Worm (Caenorhabditis elegans): Measurements from ENCODE around the gene R05D3.8.
A peak's percentile ranks its signal among the peaks of the same experiment; 100 is the strongest.

R05D3.8 gene

DNA sequence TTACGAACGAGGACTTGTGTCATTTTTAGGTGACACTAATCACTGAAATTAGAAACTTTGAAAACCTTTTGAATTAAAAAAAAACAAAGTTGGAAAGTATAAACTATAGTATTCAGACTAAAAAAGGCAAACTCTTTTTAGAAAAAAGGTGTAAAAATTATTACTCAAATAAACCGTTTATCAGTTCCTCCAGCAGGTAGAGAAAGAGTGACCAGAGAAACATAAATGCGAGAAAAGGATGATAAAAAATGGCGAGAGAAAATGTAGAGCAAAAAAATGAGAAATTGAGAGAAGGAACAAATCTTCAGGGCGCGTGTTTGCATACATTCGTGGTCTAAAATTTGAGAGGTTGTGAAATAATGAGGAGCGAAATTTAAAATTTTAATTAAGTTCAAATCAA, 43.8 kb upstream of the R05D3.8 start, which contains the start of gene lap-1 (continued):
- TF ChIP-seq sdc-2 (tag; optimal IDR thresholded peaks at IDR 0.05) (no peak), ets-4 (tag; optimal IDR thresholded peaks at IDR 0.05) (no peak), fax-1 (tag; optimal IDR thresholded peaks at IDR 0.05) (no peak)

DNA sequence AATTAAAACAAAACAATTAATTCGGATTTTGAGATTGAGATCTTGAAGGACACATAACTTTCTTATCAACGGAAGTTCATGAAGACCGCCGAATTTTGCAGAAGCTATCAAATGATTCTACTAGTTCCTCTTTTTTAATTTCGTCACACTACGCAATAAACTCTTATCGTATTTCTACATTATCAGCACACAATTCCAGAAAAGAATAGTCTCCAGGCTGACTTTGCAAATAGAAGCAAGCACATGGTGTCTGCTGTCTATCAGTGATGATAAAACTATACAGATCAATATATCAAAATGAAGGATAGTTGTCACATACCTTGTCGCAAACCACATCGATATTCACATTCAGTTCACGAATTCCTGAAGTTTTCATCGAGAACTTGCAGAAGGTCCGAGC, 42.4 kb upstream of the R05D3.8 start:
- no peak for TF ChIP-seq F13H6.1 (tag; optimal IDR thresholded peaks at IDR 0.05)
- TF ChIP-seq elt-2 (tag; optimal IDR thresholded peaks at IDR 0.05): peak; percentile 66

DNA sequence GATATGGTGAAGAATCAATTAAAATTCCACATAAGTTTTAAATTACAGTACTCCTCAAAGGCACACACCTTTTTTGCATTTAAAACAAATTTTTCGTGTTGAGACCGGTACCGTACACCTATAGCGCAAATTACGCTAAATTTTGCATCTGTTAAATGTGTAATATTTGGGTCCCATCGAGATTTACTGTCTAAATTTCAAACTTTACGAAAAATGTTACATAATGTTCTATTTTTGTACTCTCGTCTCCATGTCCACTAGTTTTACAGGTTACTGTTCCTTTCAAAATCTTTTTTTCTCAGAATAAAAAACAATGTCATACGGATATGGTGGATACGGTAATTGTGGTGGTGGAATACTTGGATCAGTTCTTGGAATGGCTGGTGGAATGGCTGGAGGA, 40.3 kb upstream of the R05D3.8 start, which contains the start of gene ZK353.2:
Gene ZK353.2, plus strand, starts transcription at position 301 of the 400 bp plus-strand sequence.
- TF ChIP-seq ceh-30 (tag; optimal IDR thresholded peaks at IDR 0.05) (no peak), ceh-24 (tag; optimal IDR thresholded peaks at IDR 0.05) (no peak), unc-42 (tag; optimal IDR thresholded peaks at IDR 0.05) (no peak), unc-55 (GFP tag; optimal IDR thresholded peaks at IDR 0.05) (no peak), fax-1 (tag; optimal IDR thresholded peaks at IDR 0.05) (no peak), C38D4.7 (GFP tag; optimal IDR thresholded peaks at IDR 0.05) (no peak), pha-4 (tag; optimal IDR thresholded peaks at IDR 0.05) (no peak)

DNA sequence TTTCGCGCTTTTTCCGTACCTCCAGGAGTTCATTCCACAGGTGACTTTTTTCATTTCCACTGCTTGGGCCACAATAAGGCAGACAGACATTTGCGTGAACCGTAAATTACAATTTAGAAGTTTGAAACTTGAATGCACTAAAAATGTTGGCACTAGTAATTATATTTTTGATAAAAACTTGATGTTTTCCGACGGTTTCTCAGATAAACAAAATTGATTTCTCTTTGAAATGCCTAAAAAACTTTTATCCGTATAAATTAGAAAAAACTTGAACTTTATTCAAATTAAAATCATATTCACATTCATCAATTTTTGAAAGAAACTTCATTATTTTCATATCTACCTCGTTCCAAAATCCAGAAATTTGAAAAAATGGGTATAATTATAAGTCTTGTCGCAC, 37.6 kb upstream of the R05D3.8 start, which contains the start of gene ZK353.3:
Gene ZK353.3, plus strand, starts transcription at position 301 of the 400 bp plus-strand sequence.
- TF ChIP-seq unc-86 (tag; optimal IDR thresholded peaks at IDR 0.05): no peak
- TF ChIP-seq ceh-22 (tag; optimal IDR thresholded peaks at IDR 0.05): no peak
- no peak for TF ChIP-seq tbx-7 (tag; optimal IDR thresholded peaks at IDR 0.05)
- TF ChIP-seq pha-4 (tag; optimal IDR thresholded peaks at IDR 0.05): no peak
- no peak for TF ChIP-seq elt-2 (tag; optimal IDR thresholded peaks at IDR 0.05)
- TF ChIP-seq nhr-11 (tag; optimal IDR thresholded peaks at IDR 0.05): no peak
- TF ChIP-seq pag-3 (tag; optimal IDR thresholded peaks at IDR 0.05; ENCODE audit: borderline replicate concordance): no peak
- TF ChIP-seq hlh-6 (tag; optimal IDR thresholded peaks at IDR 0.05): no peak
- TF ChIP-seq pha-2 (tag; optimal IDR thresholded peaks at IDR 0.05): no peak
- no peak for TF ChIP-seq ceh-9 (tag; optimal IDR thresholded peaks at IDR 0.05)

DNA sequence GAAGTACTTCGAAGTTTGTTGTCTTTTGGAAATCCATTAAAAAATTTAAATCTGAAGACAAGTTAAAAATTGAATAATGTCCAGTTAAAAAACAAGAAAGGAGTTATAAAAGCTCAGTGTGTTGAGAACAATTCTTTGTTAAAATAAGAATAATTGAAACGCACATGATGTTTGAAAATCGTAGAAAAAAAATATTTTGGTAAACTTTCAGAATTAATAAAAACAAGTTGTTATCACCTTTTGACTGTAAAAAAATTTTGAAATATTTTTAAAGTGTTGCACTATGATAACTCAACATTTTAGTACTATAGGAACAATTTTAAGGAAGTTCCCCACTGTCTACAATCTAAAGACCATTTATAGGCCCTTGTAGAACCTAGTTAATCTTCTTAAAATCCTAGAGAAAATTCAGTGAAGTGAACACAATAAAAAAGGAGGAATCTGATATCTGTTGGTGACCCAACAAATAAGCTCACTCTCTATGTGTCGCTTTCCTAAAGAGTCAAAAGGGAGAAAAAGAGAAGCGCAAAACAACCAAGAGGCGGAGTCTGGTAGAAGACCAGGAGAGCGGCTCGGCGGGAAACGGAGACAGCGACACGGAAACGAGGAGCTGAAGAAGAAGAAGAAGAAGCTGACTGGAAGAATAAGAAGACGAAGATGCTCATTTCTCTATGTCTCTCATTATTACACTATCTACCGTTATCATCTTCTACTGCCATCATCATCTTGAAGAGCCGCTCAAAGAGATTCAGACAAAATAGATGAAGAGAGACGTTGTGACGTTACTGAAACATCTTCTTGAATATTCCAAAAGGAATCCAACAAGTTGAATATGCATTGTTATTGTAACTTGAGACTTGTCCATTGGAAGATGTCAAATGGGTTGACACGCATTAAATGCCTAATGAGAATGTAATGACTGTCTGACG, 36.5 kb upstream of the R05D3.8 start, which contains the start of gene ZK353.10:
Gene ZK353.10, minus strand, starts transcription at position 51 of the 929 bp plus-strand sequence.
- no peak for TF ChIP-seq npax-4 (tag; optimal IDR thresholded peaks at IDR 0.05)
- TF ChIP-seq ztf-16 (tag; optimal IDR thresholded peaks at IDR 0.05): no peak
- TF ChIP-seq pqm-1 (tag; optimal IDR thresholded peaks at IDR 0.05): no peak
- no peak for TF ChIP-seq ceh-48 (tag; optimal IDR thresholded peaks at IDR 0.05)
- no peak for TF ChIP-seq ref-2 (tag; optimal IDR thresholded peaks at IDR 0.05)
- no peak for TF ChIP-seq nhr-232 (tag; optimal IDR thresholded peaks at IDR 0.05)
- TF ChIP-seq ahr-1 (tag; optimal IDR thresholded peaks at IDR 0.05): no peak
- no peak for TF ChIP-seq madf-2 (tag; optimal IDR thresholded peaks at IDR 0.05)
- no peak for TF ChIP-seq tbx-7 (tag; optimal IDR thresholded peaks at IDR 0.05)
- TF ChIP-seq pat-9 (tag; optimal IDR thresholded peaks at IDR 0.05): no peak

DNA sequence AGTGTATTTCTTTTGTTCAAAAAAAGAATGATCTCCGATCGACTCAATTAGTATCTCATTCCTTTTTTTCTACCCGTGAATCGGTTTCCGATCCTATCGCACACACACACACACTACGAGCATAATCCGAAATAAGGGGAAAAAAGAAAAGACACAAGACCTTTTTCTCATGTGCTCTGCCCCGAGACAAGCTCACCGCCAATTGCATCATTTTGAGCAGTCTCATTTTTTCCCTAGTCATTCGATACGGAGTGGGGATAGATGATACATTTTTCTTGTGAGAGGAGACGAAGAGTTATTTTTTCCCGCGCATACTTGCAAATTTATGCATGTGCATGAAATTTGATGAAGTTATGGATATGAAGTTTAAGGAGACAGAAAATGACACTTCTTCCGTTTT, 34.2 kb upstream of the R05D3.8 start:
- TF ChIP-seq hlh-6 (tag; optimal IDR thresholded peaks at IDR 0.05) (no peak), unc-42 (tag; optimal IDR thresholded peaks at IDR 0.05) (peak; percentile 81), pqm-1 (tag; optimal IDR thresholded peaks at IDR 0.05) (no peak), gmeb-2 (tag; optimal IDR thresholded peaks at IDR 0.05) (no peak)

DNA sequence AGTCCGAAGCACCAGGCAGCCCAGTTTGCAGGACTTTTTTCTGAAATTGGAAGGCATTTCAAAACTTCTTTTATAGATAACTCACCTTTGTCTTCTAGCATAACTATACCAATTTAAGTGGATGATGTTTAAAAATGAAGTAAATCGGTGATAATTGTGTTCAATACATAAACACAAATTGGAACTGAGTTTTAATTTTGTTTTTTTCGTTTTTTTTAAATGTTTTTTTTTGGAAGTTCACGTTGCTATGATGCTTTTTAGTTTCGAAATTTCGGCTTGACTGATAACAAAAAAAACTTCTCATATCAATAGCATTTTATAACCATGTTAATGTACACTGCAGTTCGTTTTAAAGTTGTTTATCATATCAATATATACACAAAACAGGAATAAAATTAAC, 31.4 kb upstream of the R05D3.8 start, which contains the start of gene ZK353.4:
Gene ZK353.4, minus strand, starts transcription at position 101 of the 400 bp plus-strand sequence.
- TF ChIP-seq pat-9 (tag; optimal IDR thresholded peaks at IDR 0.05) (no peak), nfya-1 (tag; optimal IDR thresholded peaks at IDR 0.05) (no peak), fax-1 (tag; optimal IDR thresholded peaks at IDR 0.05) (no peak), ceh-2 (tag; optimal IDR thresholded peaks at IDR 0.05) (no peak), unc-42 (tag; optimal IDR thresholded peaks at IDR 0.05) (no peak)
